Fruit fly (Drosophila melanogaster) whole organism, wandering third instar larva: Measurements from ENCODE around the gene Tis11.
A peak's percentile ranks its signal among the peaks of the same experiment; 100 is the strongest.

Experiments used
- Abd-B ChIP-seq: fragments of >200 bp; optimal IDR thresholded peaks from 2 replicates; lab custom pipeline; 2017; ENCODE audit warnings: missing biosample characterization, missing genetic modification characterization
- CG32264 ChIP-seq: fragments of 200-800 bp; sonication (Bioruptor generic); optimal IDR thresholded peaks from 2 replicates; lab custom pipeline; 2016; ENCODE audit warnings: missing biosample characterization, missing genetic modification characterization
- CG9705 ChIP-seq: fragments of 200-800 bp; sonication (Bioruptor generic); optimal IDR thresholded peaks from 2 replicates; lab custom pipeline; 2018; ENCODE audit warnings: missing biosample characterization, mild to moderate bottlenecking, missing genetic modification characterization
- CrebA ChIP-seq: fragments of 200-800 bp; sonication (Bioruptor generic); optimal IDR thresholded peaks from 2 replicates; lab custom pipeline; 2016; ENCODE audit warnings: missing biosample characterization, mild to moderate bottlenecking, missing genetic modification characterization, borderline replicate concordance
- Dfd ChIP-seq: fragments of >200 bp; optimal IDR thresholded peaks from 2 replicates; lab custom pipeline; 2017; ENCODE audit warnings: missing biosample characterization, missing genetic modification characterization
- GATAd ChIP-seq: sonication (Bioruptor generic); optimal IDR thresholded peaks from 2 replicates; lab custom pipeline; 2016; ENCODE audit warnings: missing biosample characterization, missing genetic modification characterization
- HLH106 ChIP-seq: fragments of 200-800 bp; optimal IDR thresholded peaks from 3 replicates; lab custom pipeline; 2019; ENCODE audit warnings: missing biosample characterization, mild to moderate bottlenecking, missing genetic modification characterization, moderate library complexity
- Hnf4 ChIP-seq: fragments of 200-800 bp; sonication (Bioruptor generic); optimal IDR thresholded peaks from 2 replicates; lab custom pipeline; 2016; ENCODE audit warnings: missing biosample characterization, mild to moderate bottlenecking, missing genetic modification characterization
- Hr78 ChIP-seq: fragments of >200 bp; optimal IDR thresholded peaks from 2 replicates; lab custom pipeline; 2017; ENCODE audit warnings: missing biosample characterization, missing genetic modification characterization
- Jra ChIP-seq: sonication (Bioruptor generic); optimal IDR thresholded peaks from 2 replicates; lab custom pipeline; 2016; ENCODE audit warnings: missing biosample characterization, missing genetic modification characterization
- Myc ChIP-seq: fragments of >200 bp; optimal IDR thresholded peaks from 2 replicates; lab custom pipeline; 2017
- N ChIP-seq: fragments of >200 bp; optimal IDR thresholded peaks from 2 replicates; lab custom pipeline; 2018; ENCODE audit warnings: missing biosample characterization, missing external identifiers, missing genetic modification characterization
- OdsH ChIP-seq: fragments of 200-800 bp; sonication (Bioruptor generic); optimal IDR thresholded peaks from 2 replicates; lab custom pipeline; 2016; ENCODE audit warnings: missing biosample characterization, mild to moderate bottlenecking, missing genetic modification characterization
- Rel ChIP-seq, 2 experiments: fragments of 200-800 bp; sonication (Bioruptor generic) in 1 of 2; optimal IDR thresholded peaks; 2 replicates in 1 of 2; 3 replicates in 1 of 2; lab custom pipeline; 2016 to 2019; ENCODE audit warnings: mild to moderate bottlenecking in 2 of 2, missing biosample characterization in 2 of 2, missing genetic modification characterization in 2 of 2, moderate library complexity in 1 of 2
- Sp1 ChIP-seq: fragments of 200-800 bp; sonication (Bioruptor generic); optimal IDR thresholded peaks from 3 replicates; lab custom pipeline; 2019; ENCODE audit warnings: missing biosample characterization, mild to moderate bottlenecking, missing genetic modification characterization, moderate library complexity
- Vsx2 ChIP-seq: fragments of 200-300, 225-300 bp; sonication (Bioruptor generic); optimal IDR thresholded peaks from 2 replicates; lab custom pipeline; 2018; ENCODE audit warnings: missing biosample characterization, missing genetic modification characterization; ENCODE audit not compliant: partially characterized antibody
- br ChIP-seq: fragments of 200-800 bp; sonication (Bioruptor generic); optimal IDR thresholded peaks from 2 replicates; lab custom pipeline; 2016; ENCODE audit warnings: missing biosample characterization, missing genetic modification characterization
- brk ChIP-seq: fragments of 200-800 bp; sonication (Bioruptor generic); optimal IDR thresholded peaks from 2 replicates; lab custom pipeline; 2016; ENCODE audit warnings: missing biosample characterization, mild to moderate bottlenecking, missing genetic modification characterization
- dl ChIP-seq, 2 experiments: fragments of 175-275, 200-275 bp in 1 of 2; fragments of 200-275 bp in 1 of 2; sonication (Bioruptor generic); optimal IDR thresholded peaks; lab custom pipeline; 2018; ENCODE audit warnings: mild to moderate bottlenecking in 2 of 2, missing biosample characterization in 2 of 2, missing genetic modification characterization in 2 of 2, moderate library complexity in 2 of 2; ENCODE audit not compliant: partially characterized antibody in 2 of 2, insufficient read depth in 1 of 2
- dmrt93B ChIP-seq: fragments of 200-800 bp; sonication (Bioruptor generic); optimal IDR thresholded peaks from 2 replicates; lab custom pipeline; 2018; ENCODE audit warnings: missing biosample characterization, mild to moderate bottlenecking, missing genetic modification characterization
- dsf ChIP-seq: sonication (Bioruptor generic); optimal IDR thresholded peaks from 2 replicates; lab custom pipeline; 2016; ENCODE audit warnings: missing biosample characterization, missing genetic modification characterization, borderline replicate concordance
- ey ChIP-seq: fragments of 200-800 bp; sonication (Bioruptor generic); optimal IDR thresholded peaks from 2 replicates; lab custom pipeline; 2016; ENCODE audit warnings: missing biosample characterization, missing genetic modification characterization
- foxo ChIP-seq, 2 experiments: fragments of 200-800 bp; sonication (Bioruptor generic); optimal IDR thresholded peaks; 2 replicates in 1 of 2; 3 replicates in 1 of 2; lab custom pipeline; 2016 to 2017; ENCODE audit warnings: missing biosample characterization in 2 of 2, missing genetic modification characterization in 2 of 2
- fru ChIP-seq: fragments of 200-800 bp; sonication (Bioruptor generic); optimal IDR thresholded peaks from 3 replicates; lab custom pipeline; 2016; ENCODE audit warnings: missing biosample characterization, mild to moderate bottlenecking, missing genetic modification characterization
- h ChIP-seq: fragments of 200-800 bp; sonication (Bioruptor generic); optimal IDR thresholded peaks from 3 replicates; lab custom pipeline; 2016; ENCODE audit warnings: missing biosample characterization, mild to moderate bottlenecking, missing genetic modification characterization
- jim ChIP-seq: fragments of 175-275, 200-325 bp; sonication (Bioruptor generic); optimal IDR thresholded peaks from 2 replicates; lab custom pipeline; 2016; ENCODE audit warnings: missing biosample characterization, mild to moderate bottlenecking, missing genetic modification characterization
- lola ChIP-seq: fragments of >200 bp; optimal IDR thresholded peaks from 2 replicates; lab custom pipeline; 2017; ENCODE audit warnings: missing biosample characterization, missing genetic modification characterization
- pan ChIP-seq: fragments of >200 bp; optimal IDR thresholded peaks from 2 replicates; lab custom pipeline; 2017
- psq ChIP-seq: fragments of 200-800 bp; sonication (Bioruptor generic); optimal IDR thresholded peaks from 3 replicates; lab custom pipeline; 2017; ENCODE audit warnings: missing biosample characterization, mild to moderate bottlenecking, missing genetic modification characterization, moderate library complexity
- rgr ChIP-seq: fragments of 200-800 bp; sonication (Bioruptor generic); optimal IDR thresholded peaks from 3 replicates; lab custom pipeline; 2016; ENCODE audit warnings: missing biosample characterization, mild to moderate bottlenecking, missing genetic modification characterization
- sage ChIP-seq: fragments of 200-800 bp; sonication (Bioruptor generic); optimal IDR thresholded peaks from 2 replicates; lab custom pipeline; 2016; ENCODE audit warnings: missing biosample characterization, mild to moderate bottlenecking, missing genetic modification characterization
- sv ChIP-seq: fragments of 200-800 bp; sonication (Bioruptor generic); optimal IDR thresholded peaks from 3 replicates; lab custom pipeline; 2016; ENCODE audit warnings: missing biosample characterization, missing genetic modification characterization
- tai ChIP-seq: sonication (Bioruptor generic); optimal IDR thresholded peaks from 2 replicates; lab custom pipeline; 2016; ENCODE audit warnings: missing biosample characterization, missing genetic modification characterization
- usp ChIP-seq: fragments of >200 bp; optimal IDR thresholded peaks from 2 replicates; lab custom pipeline; 2017; ENCODE audit warnings: missing biosample characterization, missing genetic modification characterization
- woc ChIP-seq: sonication (Bioruptor generic); optimal IDR thresholded peaks from 2 replicates; lab custom pipeline; 2016; ENCODE audit warnings: missing biosample characterization, mild to moderate bottlenecking, missing genetic modification characterization

Gene Tis11

DNA sequence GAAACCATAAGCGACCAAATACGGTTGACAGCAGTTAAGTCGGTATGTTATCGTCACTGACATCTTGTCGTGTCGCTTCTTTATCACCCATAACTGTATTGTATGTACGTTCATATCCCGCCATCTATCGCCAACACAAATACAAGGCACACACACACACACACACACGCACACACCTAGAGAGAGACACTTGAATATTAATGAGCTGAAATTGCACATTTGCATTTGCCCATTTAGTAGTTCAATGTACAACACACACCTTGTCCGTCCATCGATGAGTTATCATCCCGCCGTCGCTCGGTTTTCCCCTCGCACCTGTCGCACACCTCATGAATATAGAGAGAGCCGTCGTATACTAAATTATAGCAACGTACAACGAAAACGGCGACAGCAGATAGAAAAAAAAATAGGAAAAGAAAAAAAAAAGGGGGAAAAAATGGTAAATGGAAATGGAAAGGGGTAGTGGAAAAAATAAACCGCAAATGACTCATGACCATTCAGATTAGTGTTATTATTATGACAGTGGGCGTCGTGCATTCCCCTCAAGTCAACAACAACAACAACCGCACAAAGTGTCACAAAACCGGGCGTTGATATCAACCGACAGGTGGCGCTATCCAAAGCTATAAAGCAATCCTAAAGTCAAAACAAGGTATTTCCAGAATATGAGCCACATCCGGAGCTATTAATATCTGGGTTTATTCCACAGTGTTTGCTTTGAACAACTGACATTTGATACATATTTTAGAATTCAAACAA lies 62.1 kb downstream of the Tis11 start:
- TF ChIP-seq Dfd (GFP tag; lab: Kevin White, UChicago) (peak; percentile 65), sage (no peak), Jra (GFP tag; lab: Kevin White, UChicago) (no peak), dmrt93B (no peak), pan (lab: Kevin White, UChicago) (no peak), Rel (GFP tag; optimal IDR thresholded peaks at IDR 0.05; lab: Kevin White, UChicago) (no peak), Rel (tag; optimal IDR thresholded peaks at IDR 0.05; lab: Kevin White, UChicago) (peak; percentile 1), lola (GFP tag; lab: Kevin White, UChicago) (no peak), dsf (GFP tag; lab: Kevin White, UChicago) (no peak), br (GFP tag; lab: Kevin White, UChicago) (no peak)

- TF ChIP-seq woc (no peak), OdsH (GFP tag; lab: Kevin White, UChicago) (no peak), pan (lab: Kevin White, UChicago) (no peak), Dfd (GFP tag; lab: Kevin White, UChicago) (no peak), N (GFP tag; lab: Kevin White, UChicago) (no peak), CG32264 (GFP tag; lab: Kevin White, UChicago) (no peak), Vsx2 (GFP tag; lab: Kevin White, UChicago) (no peak), Rel (GFP tag; optimal IDR thresholded peaks at IDR 0.05; lab: Kevin White, UChicago) (no peak), Rel (tag; optimal IDR thresholded peaks at IDR 0.05; lab: Kevin White, UChicago) (no peak), ey (GFP tag; lab: Kevin White, UChicago) (no peak), h (GFP tag; lab: Kevin White, UChicago) (no peak)
- TF ChIP-seq, all 38 proteins: peak for 0
Measured at dm6 chrX:12722009-12722408, 62.8 kb downstream of the Tis11 start.

DNA sequence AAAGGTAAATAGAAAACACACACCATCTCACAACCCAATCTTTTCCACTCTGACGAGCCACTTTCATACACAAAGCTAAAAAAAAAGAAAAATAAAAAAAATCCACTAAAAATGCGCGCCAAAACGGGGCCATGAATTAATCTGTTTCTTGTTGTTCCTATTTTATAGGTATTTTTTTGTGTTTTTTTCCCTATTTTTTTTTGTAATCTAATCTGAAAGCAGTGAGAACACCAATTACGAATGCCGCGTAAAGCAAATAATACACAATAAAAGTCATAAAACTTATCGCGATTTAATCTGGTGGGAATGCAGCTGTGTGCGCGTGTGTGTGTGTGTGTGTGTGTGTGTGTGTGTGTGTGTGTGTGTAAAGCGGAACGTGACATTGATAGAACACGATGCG lies 64.1 kb downstream of the Tis11 start:
- TF ChIP-seq dsf (GFP tag; lab: Kevin White, UChicago) (no peak), psq (GFP tag; lab: Kevin White, UChicago) (peak; percentile 46), CG32264 (GFP tag; lab: Kevin White, UChicago) (no peak), br (GFP tag; lab: Kevin White, UChicago) (peak; percentile 25), Dfd (GFP tag; lab: Kevin White, UChicago) (peak; percentile 42), h (GFP tag; lab: Kevin White, UChicago) (peak; percentile 26), CrebA (peak; percentile 84), fru (no peak), jim (GFP tag; lab: Kevin White, UChicago) (no peak), Rel (GFP tag; optimal IDR thresholded peaks at IDR 0.05; lab: Kevin White, UChicago) (no peak), Rel (tag; optimal IDR thresholded peaks at IDR 0.05; lab: Kevin White, UChicago) (peak; percentile 55), Sp1 (GFP tag; lab: Kevin White, UChicago) (peak; percentile 44)
- TF ChIP-seq, all 38 proteins: peak for 7

dm6 chrX:12724287-12725186 lies 65.3 kb downstream of the Tis11 start:
- TF ChIP-seq fru (peak; percentile 6), brk (GFP tag; lab: Kevin White, UChicago) (no peak), sv (GFP tag; lab: Kevin White, UChicago) (no peak), Rel (GFP tag; optimal IDR thresholded peaks at IDR 0.05; lab: Kevin White, UChicago) (no peak), Rel (tag; optimal IDR thresholded peaks at IDR 0.05; lab: Kevin White, UChicago) (peak; percentile 1), CG9705 (GFP tag; lab: Kevin White, UChicago) (no peak), GATAd (GFP tag; lab: Kevin White, UChicago) (no peak), dmrt93B (no peak), h (GFP tag; lab: Kevin White, UChicago) (no peak), Myc (lab: Kevin White, UChicago) (no peak), Abd-B (GFP tag; lab: Kevin White, UChicago) (no peak), rgr (GFP tag; lab: Kevin White, UChicago) (no peak), Hnf4 (GFP tag; lab: Kevin White, UChicago) (no peak), br (GFP tag; lab: Kevin White, UChicago) (no peak), dsf (GFP tag; lab: Kevin White, UChicago) (no peak), Vsx2 (GFP tag; lab: Kevin White, UChicago) (no peak), sage (no peak), woc (peak; percentile 7), usp (GFP tag; lab: Kevin White, UChicago) (no peak), CG32264 (GFP tag; lab: Kevin White, UChicago) (no peak), CrebA (no peak), Hr78 (GFP tag; lab: Kevin White, UChicago) (no peak), foxo (GFP tag; optimal IDR thresholded peaks at IDR 0.05; lab: Kevin White, UChicago) (no peak), tai (GFP tag; lab: Kevin White, UChicago) (no peak), lola (GFP tag; lab: Kevin White, UChicago) (no peak), dl (GFP tag; optimal IDR thresholded peaks at IDR 0.05; lab: Kevin White, UChicago; ENCODE audit: insufficient read depth in 1 of 2, partially characterized antibody in 2 of 2) (no peak), HLH106 (tag; lab: Kevin White, UChicago) (no peak), Jra (GFP tag; lab: Kevin White, UChicago) (no peak)
- TF ChIP-seq, all 38 proteins: peak for 3
